Worm (Caenorhabditis elegans): ENCODE results near the gene F44E2.7.
A peak's percentile ranks its signal among the peaks of the same experiment; 100 is the strongest.

The F44E2.7 gene

DNA sequence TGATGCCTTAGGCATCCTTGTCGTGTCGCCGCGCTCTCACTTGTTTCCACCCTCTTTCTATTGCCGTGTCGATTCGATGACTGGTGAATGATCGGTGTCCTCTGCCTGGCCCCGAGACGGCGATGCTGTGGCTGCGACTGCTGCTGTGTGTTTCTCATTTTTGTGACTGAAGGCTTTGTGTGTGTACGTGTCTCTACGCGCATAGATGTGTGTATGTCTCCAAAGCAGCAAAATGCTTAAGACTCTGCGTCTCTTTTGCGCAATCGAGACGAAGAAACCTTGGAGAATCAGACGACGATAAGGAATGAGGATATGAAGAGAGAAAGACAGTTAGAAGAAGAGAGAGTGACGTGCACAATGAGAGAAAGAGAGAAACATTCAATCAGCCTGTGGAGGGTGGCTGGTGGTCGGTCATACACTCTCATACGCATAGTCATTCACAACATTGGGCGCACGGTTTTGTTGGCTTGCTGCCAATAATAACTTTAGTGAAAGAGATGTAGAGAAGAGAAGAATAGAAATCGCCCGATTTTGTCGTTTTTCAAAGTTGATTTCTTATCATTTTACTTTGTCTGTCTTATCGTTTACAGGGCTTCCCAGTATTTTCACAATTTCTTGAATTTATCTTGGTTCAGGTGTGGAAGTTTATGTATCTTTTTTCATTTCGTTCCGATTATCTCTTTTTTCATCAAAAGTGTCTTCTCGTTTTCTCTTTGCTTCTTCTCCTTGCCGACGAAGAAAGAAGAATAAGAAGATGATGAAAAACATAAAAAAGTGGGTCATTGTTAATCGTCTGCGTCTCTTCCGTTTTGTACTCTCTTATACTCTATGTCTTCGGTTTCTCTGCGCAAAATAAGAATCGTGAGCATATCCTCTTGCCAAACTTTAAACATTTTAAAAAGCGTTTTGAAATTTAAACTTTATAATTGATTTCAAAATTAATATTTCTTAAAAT, 46.1 kb downstream of the F44E2.7 start (continued):
- TF ChIP-seq lsy-2 (tag; optimal IDR thresholded peaks at IDR 0.05) (peak; percentile 77 to 95), nhr-129 (tag; optimal IDR thresholded peaks at IDR 0.05) (peak; percentile 99)

DNA sequence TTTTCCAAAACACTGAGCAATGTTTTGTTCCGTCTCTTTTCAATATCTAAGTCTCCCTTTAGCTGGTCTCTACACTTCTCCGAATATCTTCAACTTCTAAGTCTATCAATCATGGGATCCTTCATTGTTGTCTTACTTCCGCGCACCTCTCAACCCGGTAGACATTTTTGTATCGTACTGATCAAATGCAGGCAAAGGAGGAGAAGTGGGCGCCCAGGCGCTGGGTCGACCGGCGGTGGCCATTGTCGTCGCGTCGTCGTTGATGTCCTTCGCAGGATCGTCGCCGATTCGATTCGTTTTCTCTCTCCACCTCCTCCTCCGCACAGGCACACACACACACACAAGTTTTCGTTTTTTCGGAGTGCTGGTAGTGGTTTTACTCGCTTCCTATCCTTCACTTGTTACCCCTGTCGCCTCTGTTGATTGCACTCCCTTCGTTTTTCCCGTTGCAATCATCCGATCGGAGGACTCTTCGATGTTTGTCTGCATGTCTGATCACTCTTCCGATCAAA, 46.9 kb downstream of the F44E2.7 start:
- TF ChIP-seq F13H6.1 (tag; optimal IDR thresholded peaks at IDR 0.05) (no peak), mbf-1 (tag; optimal IDR thresholded peaks at IDR 0.05) (no peak), dmd-4 (tag; optimal IDR thresholded peaks at IDR 0.05) (no peak), egl-27 (tag; optimal IDR thresholded peaks at IDR 0.05) (no peak), ztf-4 (tag; optimal IDR thresholded peaks at IDR 0.05) (no peak), nhr-10 (tag; optimal IDR thresholded peaks at IDR 0.05) (no peak), Y55F3AM.14 (GFP tag; optimal IDR thresholded peaks at IDR 0.05) (no peak), lsy-2 (tag; optimal IDR thresholded peaks at IDR 0.05) (no peak), nhr-77 (tag; optimal IDR thresholded peaks at IDR 0.05) (no peak), ceh-16 (tag; optimal IDR thresholded peaks at IDR 0.05) (no peak), unc-55 (GFP tag; optimal IDR thresholded peaks at IDR 0.05) (no peak), lin-11 (tag; optimal IDR thresholded peaks at IDR 0.05) (no peak), ztf-11 (tag; optimal IDR thresholded peaks at IDR 0.05) (no peak)

DNA sequence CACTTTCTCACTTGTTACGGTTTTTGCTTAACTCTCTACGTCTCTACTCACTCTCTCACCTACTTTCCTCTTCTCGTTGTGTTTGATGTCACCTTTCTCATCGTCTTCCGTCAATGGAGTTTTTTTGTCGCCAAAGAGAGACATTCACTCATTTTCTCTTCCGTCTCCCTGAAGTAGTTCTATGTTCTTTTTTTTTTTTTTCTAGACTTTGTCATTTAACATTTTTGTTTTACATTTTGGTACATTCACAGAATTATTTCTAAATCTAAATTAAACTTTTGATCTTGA, 47.5 kb downstream of the F44E2.7 start:
- peak; percentile 10 for TF ChIP-seq sma-3 (GFP tag; optimal IDR thresholded peaks at IDR 0.05)
- TF ChIP-seq unc-55 (GFP tag; optimal IDR thresholded peaks at IDR 0.05) = no peak
- peak; percentile 29 for TF ChIP-seq nhr-25 (tag; optimal IDR thresholded peaks at IDR 0.05)

- peak; percentile 99 for TF ChIP-seq F13H6.1 (tag; optimal IDR thresholded peaks at IDR 0.05)
- peak; percentile 89 for TF ChIP-seq ztf-4 (tag; optimal IDR thresholded peaks at IDR 0.05)
- TF ChIP-seq unc-39 (tag; optimal IDR thresholded peaks at IDR 0.05) = no peak
- peak; percentile 95 for TF ChIP-seq sem-4 (tag; optimal IDR thresholded peaks at IDR 0.05)
- TF ChIP-seq blmp-1 (tag; optimal IDR thresholded peaks at IDR 0.05; ENCODE audit: insufficient read depth) = peak; percentile 83
- peak; percentile 65 for TF ChIP-seq lin-11 (tag; optimal IDR thresholded peaks at IDR 0.05)
- no peak for TF ChIP-seq elt-1 (tag; optimal IDR thresholded peaks at IDR 0.05)
- no peak for TF ChIP-seq aly-2 (tag; optimal IDR thresholded peaks at IDR 0.05)
- TF ChIP-seq mbf-1 (tag; optimal IDR thresholded peaks at IDR 0.05) = no peak
- TF ChIP-seq alr-1 (tag; optimal IDR thresholded peaks at IDR 0.05) = peak; percentile 90
- no peak for TF ChIP-seq nhr-10 (tag; optimal IDR thresholded peaks at IDR 0.05)
- TF ChIP-seq nhr-11 (tag; optimal IDR thresholded peaks at IDR 0.05) = no peak
- peak; percentile 81 for TF ChIP-seq nhr-25 (tag; optimal IDR thresholded peaks at IDR 0.05)
- TF ChIP-seq nhr-237 (tag; optimal IDR thresholded peaks at IDR 0.05) = peak; percentile 26
- no peak for TF ChIP-seq nhr-77 (tag; optimal IDR thresholded peaks at IDR 0.05)
- no peak for TF ChIP-seq elt-3 (tag; optimal IDR thresholded peaks at IDR 0.05)
- peak; percentile 96 for TF ChIP-seq C34F6.9 (tag; optimal IDR thresholded peaks at IDR 0.05)
- no peak for TF ChIP-seq ama-1 (optimal IDR thresholded peaks at IDR 0.05)
- TF ChIP-seq fos-1 (tag; optimal IDR thresholded peaks at IDR 0.05) = peak; percentile 54
- peak; percentile 54 for TF ChIP-seq ztf-11 (tag; optimal IDR thresholded peaks at IDR 0.05)
- TF ChIP-seq nhr-6 (tag; optimal IDR thresholded peaks at IDR 0.05) = peak; percentile 96
- no peak for TF ChIP-seq peb-1 (tag; optimal IDR thresholded peaks at IDR 0.05)
- peak; percentile 95 for TF ChIP-seq nhr-129 (tag; optimal IDR thresholded peaks at IDR 0.05)
- TF ChIP-seq nhr-23 (tag; optimal IDR thresholded peaks at IDR 0.05) = no peak
- TF ChIP-seq dmd-4 (tag; optimal IDR thresholded peaks at IDR 0.05) = no peak
- peak; percentile 82 for TF ChIP-seq lin-39 (tag; optimal IDR thresholded peaks at IDR 0.05)
- peak; percentile 59 to 92 for TF ChIP-seq lsy-2 (tag; optimal IDR thresholded peaks at IDR 0.05)
- TF ChIP-seq sma-9 (GFP tag; optimal IDR thresholded peaks at IDR 0.05) = peak; percentile 96
- no peak for TF ChIP-seq sma-9 (tag; optimal IDR thresholded peaks at IDR 0.05)
- TF ChIP-seq zag-1 (tag; optimal IDR thresholded peaks at IDR 0.05) = peak; percentile 92
- TF ChIP-seq unc-62 (GFP tag; optimal IDR thresholded peaks at IDR 0.05) = peak; percentile 85
- peak; percentile 64 for TF ChIP-seq gmeb-1 (tag; optimal IDR thresholded peaks at IDR 0.05)
- peak; percentile 90 for TF ChIP-seq nhr-21 (tag; optimal IDR thresholded peaks at IDR 0.05)
- TF ChIP-seq skn-1 (tag; optimal IDR thresholded peaks at IDR 0.05) = no peak
- no peak for TF ChIP-seq ceh-16 (tag; optimal IDR thresholded peaks at IDR 0.05)
- no peak for TF ChIP-seq ceh-82 (tag; optimal IDR thresholded peaks at IDR 0.05)
- peak; percentile 63 for TF ChIP-seq snpc-4 (tag; optimal IDR thresholded peaks at IDR 0.05)
- TF ChIP-seq mab-5 (tag; optimal IDR thresholded peaks at IDR 0.05) = peak; percentile 94
- TF ChIP-seq lin-13 (GFP tag; optimal IDR thresholded peaks at IDR 0.05) = peak; percentile 82
- peak; percentile 93 for TF ChIP-seq egl-27 (tag; optimal IDR thresholded peaks at IDR 0.05)
- peak; percentile 85 for TF ChIP-seq unc-55 (GFP tag; optimal IDR thresholded peaks at IDR 0.05)
These were observed 48.1 kb downstream of the F44E2.7 start, which contains the start of gene F54F2.6 for ce11 chrIII:8799964-8800795. F54F2.6 (minus strand) TSS chrIII:8800701.

All from whole organism, L2 larva.